Worm (Caenorhabditis elegans): Measurements from ENCODE around the gene ZK563.7.
A peak's percentile ranks its signal among the peaks of the same experiment; 100 is the strongest.

The ZK563.7 gene

DNA sequence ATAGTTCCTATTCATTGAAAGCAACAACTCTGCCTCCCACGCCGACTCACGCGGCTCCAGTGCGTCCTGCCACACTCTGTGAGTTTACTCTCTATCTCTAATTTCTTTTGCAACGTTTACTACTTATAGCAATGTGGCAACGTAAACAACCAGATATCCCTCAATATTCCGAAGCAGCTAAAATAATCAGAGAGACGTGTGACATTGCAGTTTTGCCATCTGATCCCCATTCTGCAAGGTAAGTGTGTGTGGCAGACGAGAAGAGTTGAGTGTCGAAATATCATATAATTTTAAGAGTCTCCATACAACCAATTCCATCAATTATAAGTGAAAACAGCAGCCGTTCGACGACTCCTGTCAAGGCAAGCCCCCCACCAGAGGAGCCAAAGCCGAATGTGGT, 40.4 kb upstream of the ZK563.7 start:
- TF ChIP-seq lin-15B (tag; optimal IDR thresholded peaks at IDR 0.05): no peak
- TF ChIP-seq nhr-28 (tag; optimal IDR thresholded peaks at IDR 0.05): no peak
- TF ChIP-seq spr-3 (GFP tag; optimal IDR thresholded peaks at IDR 0.05): no peak
- no peak for TF ChIP-seq daf-16 (GFP tag; optimal IDR thresholded peaks at IDR 0.05)
- no peak for TF ChIP-seq daf-16 (tag; optimal IDR thresholded peaks at IDR 0.05)
- no peak for TF ChIP-seq saeg-2 (GFP tag; IDR thresholded peaks at IDR 0.05)
- no peak for TF ChIP-seq nhr-11 (tag; optimal IDR thresholded peaks at IDR 0.05)
- no peak for TF ChIP-seq ceh-28 (tag; optimal IDR thresholded peaks at IDR 0.05)
- no peak for TF ChIP-seq attf-4 (tag; optimal IDR thresholded peaks at IDR 0.05)
- no peak for TF ChIP-seq gei-8 (GFP tag; optimal IDR thresholded peaks at IDR 0.05)
- no peak for TF ChIP-seq mes-2 (tag; optimal IDR thresholded peaks at IDR 0.05; ENCODE audit: poor library complexity, severe bottlenecking)
- no peak for TF ChIP-seq tag-97 (GFP tag; IDR thresholded peaks at IDR 0.05)
- no peak for TF ChIP-seq nhr-102 (tag; optimal IDR thresholded peaks at IDR 0.05)
- TF ChIP-seq F26F4.8 (GFP tag; conservative IDR thresholded peaks at IDR 0.05): no peak
- TF ChIP-seq unc-130 (GFP tag; optimal IDR thresholded peaks at IDR 0.05): no peak
- no peak for TF ChIP-seq tra-1 (GFP tag; IDR thresholded peaks at IDR 0.05)
- TF ChIP-seq R02D3.7 (tag; optimal IDR thresholded peaks at IDR 0.05): no peak

DNA sequence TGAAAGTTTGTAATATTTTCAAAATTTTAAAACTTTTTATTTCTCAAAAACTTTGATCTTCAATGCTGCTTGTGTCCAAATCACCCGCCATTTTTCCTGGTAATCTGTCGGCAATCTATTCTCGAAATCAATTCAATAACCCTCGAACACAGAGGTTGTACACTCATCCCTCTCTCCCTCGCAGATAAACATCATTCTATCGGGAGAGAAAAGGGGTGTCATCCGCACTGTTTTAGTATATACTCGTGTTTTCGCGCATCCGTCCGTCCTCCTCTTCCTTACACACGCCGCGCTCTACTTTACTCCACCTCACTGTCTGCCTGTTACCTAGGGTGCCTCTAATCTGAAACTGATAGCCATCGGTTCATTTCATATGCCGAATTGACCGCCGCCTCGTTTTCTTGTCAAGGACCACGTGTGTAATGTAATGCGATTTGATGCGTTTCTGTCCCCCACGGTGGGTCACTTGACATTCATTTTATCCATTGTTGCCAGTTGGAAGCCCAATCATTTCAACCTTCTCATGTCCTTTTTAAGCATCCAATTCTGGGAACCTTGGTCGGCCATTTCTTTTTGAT, 36.6 kb upstream of the ZK563.7 start:
- no peak for TF ChIP-seq hlh-11 (tag; optimal IDR thresholded peaks at IDR 0.05)
- no peak for TF ChIP-seq ceh-28 (tag; optimal IDR thresholded peaks at IDR 0.05)
- peak; percentile 50 for TF ChIP-seq hlh-30 (tag; optimal IDR thresholded peaks at IDR 0.05; ENCODE audit: insufficient read depth)

DNA sequence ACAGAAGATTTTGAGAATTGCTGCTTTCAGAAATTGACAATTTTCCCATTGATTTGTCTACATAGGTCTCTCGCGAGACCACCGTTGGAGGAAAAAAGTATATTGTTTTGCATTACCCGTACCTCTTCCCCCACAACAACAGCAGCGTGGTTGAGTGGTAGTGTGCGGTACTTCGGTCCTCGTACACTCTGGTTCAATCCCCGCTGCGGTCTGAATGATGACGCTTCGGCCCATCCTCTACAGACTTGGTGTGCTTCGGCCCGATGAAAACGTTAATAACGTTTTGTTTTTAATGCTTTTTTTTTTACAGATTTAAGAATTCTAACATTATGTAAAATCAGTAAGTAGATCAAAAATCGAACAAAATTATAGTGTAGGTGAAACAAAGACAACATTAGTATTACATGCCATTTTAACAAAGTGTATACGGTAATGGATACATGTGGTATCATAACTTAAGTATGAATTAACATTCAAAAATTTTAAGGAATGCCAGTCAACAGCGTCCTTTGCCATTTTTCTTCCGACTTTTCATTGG, 32.3 kb upstream of the ZK563.7 start, which contains the start of gene ZK816.3:
Gene ZK816.3, plus strand, starts transcription at position 488 of the 538 bp plus-strand sequence.
- TF ChIP-seq pha-4 (GFP tag; IDR thresholded peaks at IDR 0.05): peak; percentile 80
- no peak for TF ChIP-seq pha-4 (tag; optimal IDR thresholded peaks at IDR 0.05)
- TF ChIP-seq lsy-2 (tag; optimal IDR thresholded peaks at IDR 0.05): no peak
- 0 out of 4 replicates have a peak, but pooled peaks of 1 of the 2 experiments have one; percentile 15 for TF ChIP-seq madf-5 (GFP tag; IDR thresholded peaks at IDR 0.05)
- no peak for TF ChIP-seq F10B5.3 (tag; optimal IDR thresholded peaks at IDR 0.05)
- peak; percentile 29; the same call in 1 of the 2 replicates for TF ChIP-seq hmg-1.1 (GFP tag; IDR thresholded peaks at IDR 0.05)
- TF ChIP-seq jun-1 (tag; optimal IDR thresholded peaks at IDR 0.05): no peak
- TF ChIP-seq ceh-32 (tag; optimal IDR thresholded peaks at IDR 0.05; ENCODE audit: poor library complexity): no peak
- TF ChIP-seq nhr-42 (GFP tag; IDR thresholded peaks at IDR 0.05): 0 out of 2 replicates have a peak, but pooled peaks have one; percentile 21
- no peak for TF ChIP-seq pqm-1 (tag; optimal IDR thresholded peaks at IDR 0.05)
- TF ChIP-seq sdz-12 (GFP tag; optimal IDR thresholded peaks at IDR 0.05): no peak
- TF ChIP-seq rbr-2 (tag; optimal IDR thresholded peaks at IDR 0.05): peak; percentile 45
- no peak for TF ChIP-seq ztf-11 (tag; optimal IDR thresholded peaks at IDR 0.05)
- peak; percentile 13 for TF ChIP-seq hlh-30 (tag; optimal IDR thresholded peaks at IDR 0.05; ENCODE audit: insufficient read depth)
- TF ChIP-seq set-16 (GFP tag; IDR thresholded peaks at IDR 0.05): peak; percentile 27; the same call in 1 of the 2 replicates
- TF ChIP-seq aha-1 (tag): peak; percentile 33
- TF ChIP-seq daf-16 (GFP tag; optimal IDR thresholded peaks at IDR 0.05): peak in 1 of 2 experiments; percentile 20
- peak; percentile 51 for TF ChIP-seq daf-16 (tag; optimal IDR thresholded peaks at IDR 0.05)
- 0 out of 2 replicates have a peak, but pooled peaks have one; percentile 43 for TF ChIP-seq arid-1 (GFP tag; conservative IDR thresholded peaks at IDR 0.05)
- peak; percentile 79 for TF ChIP-seq mes-2 (tag; optimal IDR thresholded peaks at IDR 0.05; ENCODE audit: poor library complexity, severe bottlenecking)
- no peak for TF ChIP-seq F44E2.7 (GFP tag; IDR thresholded peaks at IDR 0.05)
- no peak for TF ChIP-seq ceh-62 (tag; optimal IDR thresholded peaks at IDR 0.05)
- peak; percentile 73 for TF ChIP-seq vab-7 (GFP tag; IDR thresholded peaks at IDR 0.05)
- 0 out of 2 replicates have a peak, but pooled peaks have one; percentile 37 for TF ChIP-seq F26F4.8 (GFP tag; conservative IDR thresholded peaks at IDR 0.05)
- peak; percentile 21 for TF ChIP-seq hlh-11 (tag; optimal IDR thresholded peaks at IDR 0.05)
- no peak for TF ChIP-seq attf-4 (tag; optimal IDR thresholded peaks at IDR 0.05)
- peak in 1 of 2 experiments; percentile 9 for TF ChIP-seq unc-62 (GFP tag; optimal IDR thresholded peaks at IDR 0.05 in 1 of 2)
- no peak for TF ChIP-seq unc-62 (tag; optimal IDR thresholded peaks at IDR 0.05)
- 0 out of 2 replicates have a peak, but pooled peaks have one; percentile 26 for TF ChIP-seq lin-1 (GFP tag; IDR thresholded peaks at IDR 0.05)
- peak; percentile 40 for TF ChIP-seq mep-1 (tag; optimal IDR thresholded peaks at IDR 0.05)
- TF ChIP-seq lin-13 (GFP tag; optimal IDR thresholded peaks at IDR 0.05): no peak
- TF ChIP-seq skn-1 (tag; optimal IDR thresholded peaks at IDR 0.05): no peak
- TF ChIP-seq T26A8.4 (GFP tag; IDR thresholded peaks at IDR 0.05): peak; percentile 32; the same call in 1 of the 2 replicates
- TF ChIP-seq lin-38 (GFP tag; IDR thresholded peaks at IDR 0.05): peak; percentile 66

Measured in whole organism, L4 larva.